Worm (Caenorhabditis elegans): ENCODE results near the gene srx-36.

DNA sequence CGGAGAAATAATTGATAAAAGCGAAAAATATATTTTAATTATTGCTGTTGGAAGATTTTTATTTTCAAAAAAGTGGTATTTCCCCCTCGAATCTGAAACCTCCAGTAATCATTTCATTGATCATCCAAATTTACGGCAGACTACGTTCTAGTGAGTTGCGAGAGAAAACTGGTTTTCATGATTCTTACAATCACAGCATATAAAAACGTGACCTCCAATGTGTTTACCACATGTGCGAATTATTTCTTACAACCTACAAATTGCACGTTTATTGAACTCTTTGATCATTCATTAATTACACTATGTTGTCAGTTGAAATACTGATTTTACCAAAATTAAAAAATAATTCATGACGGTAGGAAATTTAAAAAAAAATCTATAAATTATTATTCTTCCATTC is 41.7 kb downstream of the srx-36 start:
- TF ChIP-seq sea-1 (GFP tag; conservative IDR thresholded peaks at IDR 0.05), result no peak
- TF ChIP-seq pes-1 (GFP tag; IDR thresholded peaks at IDR 0.05), result no peak
- no peak for TF ChIP-seq ama-1 (optimal IDR thresholded peaks at IDR 0.05)
